Worm (Caenorhabditis elegans) whole organism, L2 larva: ENCODE measurements around the gene acr-8.
A peak's percentile ranks its signal among the peaks of the same experiment; 100 is the strongest.

Experiments used
- C34F6.9 ChIP-seq: fragments of 150-350 bp; optimal IDR thresholded peaks from 2 replicates; lab custom pipeline; 2014; ENCODE audit warnings: missing biosample characterization, missing genetic modification characterization
- F13H6.1 ChIP-seq: sonication (generic microtip); optimal IDR thresholded peaks from 2 replicates; lab custom pipeline; 2016; ENCODE audit warnings: missing genetic modification characterization, missing compliant biosample characterization
- R02D3.7 ChIP-seq: fragments of 150-350 bp; optimal IDR thresholded peaks from 2 replicates; lab custom pipeline; 2014; ENCODE audit warnings: missing biosample characterization, missing genetic modification characterization
- Y55F3AM.14 ChIP-seq: fragments of 200-800 bp; sonication (Bioruptor generic); optimal IDR thresholded peaks from 2 replicates; lab custom pipeline; 2018; ENCODE audit warnings: mild to moderate bottlenecking, missing genetic modification characterization, missing compliant biosample characterization
- ZK546.5 ChIP-seq: sonication (generic microtip); optimal IDR thresholded peaks from 2 replicates; lab custom pipeline; 2017; ENCODE audit warnings: missing biosample characterization, missing genetic modification characterization
- alr-1 ChIP-seq: fragments of 150-350 bp; optimal IDR thresholded peaks from 2 replicates; lab custom pipeline; 2014; ENCODE audit warnings: missing biosample characterization, missing genetic modification characterization
- ama-1 ChIP-seq: fragments of 150-350 bp; optimal IDR thresholded peaks from 2 replicates; lab custom pipeline; 2018; ENCODE audit warnings: inconsistent platforms
- blmp-1 ChIP-seq: sonication (generic microtip); optimal IDR thresholded peaks from 2 replicates; lab custom pipeline; 2017; ENCODE audit warnings: missing genetic modification characterization, mild to moderate bottlenecking, missing compliant biosample characterization, antibody characterized with exemption, moderate library complexity; ENCODE audit not compliant: insufficient read depth
- ceh-16 ChIP-seq: fragments of 150-350 bp; optimal IDR thresholded peaks from 2 replicates; lab custom pipeline; 2014; ENCODE audit warnings: missing biosample characterization, missing genetic modification characterization
- ceh-82 ChIP-seq: fragments of 150-350 bp; optimal IDR thresholded peaks from 2 replicates; lab custom pipeline; 2014; ENCODE audit warnings: missing biosample characterization, missing genetic modification characterization
- crh-2 ChIP-seq: sonication (generic microtip); optimal IDR thresholded peaks from 2 replicates; lab custom pipeline; 2017; ENCODE audit warnings: missing biosample characterization, missing genetic modification characterization
- egl-27 ChIP-seq: sonication (generic microtip); optimal IDR thresholded peaks from 3 replicates; lab custom pipeline; 2017; ENCODE audit warnings: missing biosample characterization, missing genetic modification reagents, missing genetic modification characterization
- elt-1 ChIP-seq: fragments of 150-350 bp; optimal IDR thresholded peaks from 2 replicates; lab custom pipeline; 2014; ENCODE audit warnings: missing biosample characterization, missing genetic modification characterization
- elt-3 ChIP-seq: sonication (generic microtip); optimal IDR thresholded peaks from 2 replicates; lab custom pipeline; 2017; ENCODE audit warnings: missing biosample characterization, missing genetic modification characterization
- fos-1 ChIP-seq: fragments of 150-350 bp; optimal IDR thresholded peaks from 2 replicates; lab custom pipeline; 2014; ENCODE audit warnings: missing biosample characterization, missing genetic modification characterization
- gmeb-1 ChIP-seq: fragments of 150-350 bp; optimal IDR thresholded peaks from 2 replicates; lab custom pipeline; 2014; ENCODE audit warnings: missing biosample characterization, missing genetic modification characterization
- lin-11 ChIP-seq: fragments of 150-350 bp; sonication (generic microtip); optimal IDR thresholded peaks from 2 replicates; lab custom pipeline; 2014; ENCODE audit warnings: missing biosample characterization, missing genetic modification characterization, inconsistent platforms, mixed read lengths
- lin-13 ChIP-seq: fragments of 150-350 bp; optimal IDR thresholded peaks from 2 replicates; lab custom pipeline; 2014; ENCODE audit warnings: missing biosample characterization, missing genetic modification reagents, missing genetic modification characterization
- lin-39 ChIP-seq: fragments of 150-350 bp; optimal IDR thresholded peaks from 2 replicates; lab custom pipeline; 2014; ENCODE audit warnings: missing biosample characterization, missing genetic modification reagents, missing genetic modification characterization
- lsy-2 ChIP-seq, 2 experiments: fragments of 150-350 bp in 1 of 2; sonication (generic microtip) in 1 of 2; optimal IDR thresholded peaks; 2 replicates each; lab custom pipeline; 2014 to 2017; ENCODE audit warnings: missing biosample characterization in 2 of 2, missing genetic modification characterization in 2 of 2
- mdl-1 ChIP-seq, 2 experiments: fragments of 150-350 bp in 1 of 2; sonication (generic microtip) in 1 of 2; optimal IDR thresholded peaks; 2 replicates each; lab custom pipeline; 2017; ENCODE audit warnings: missing biosample characterization in 2 of 2, missing genetic modification characterization in 2 of 2
- nhr-10 ChIP-seq: sonication (generic microtip); optimal IDR thresholded peaks from 2 replicates; lab custom pipeline; 2017; ENCODE audit warnings: missing biosample characterization, missing genetic modification characterization
- nhr-11 ChIP-seq: fragments of 150-350 bp; optimal IDR thresholded peaks from 2 replicates; lab custom pipeline; 2014; ENCODE audit warnings: missing biosample characterization, missing genetic modification characterization
- nhr-129 ChIP-seq: fragments of 150-350 bp; optimal IDR thresholded peaks from 2 replicates; lab custom pipeline; 2014; ENCODE audit warnings: missing biosample characterization, missing genetic modification characterization
- nhr-21 ChIP-seq: fragments of 150-350 bp; optimal IDR thresholded peaks from 2 replicates; lab custom pipeline; 2014; ENCODE audit warnings: missing biosample characterization, missing genetic modification characterization
- nhr-237 ChIP-seq: fragments of 150-350 bp; optimal IDR thresholded peaks from 2 replicates; lab custom pipeline; 2014; ENCODE audit warnings: missing biosample characterization, missing genetic modification characterization
- nhr-6 ChIP-seq: fragments of 150-350 bp; optimal IDR thresholded peaks from 2 replicates; lab custom pipeline; 2014; ENCODE audit warnings: missing biosample characterization, missing genetic modification characterization
- nhr-77 ChIP-seq: fragments of 150-350 bp; optimal IDR thresholded peaks from 2 replicates; lab custom pipeline; 2014; ENCODE audit warnings: missing biosample characterization, missing genetic modification characterization
- peb-1 ChIP-seq: fragments of 150-350 bp; optimal IDR thresholded peaks from 2 replicates; lab custom pipeline; 2014; ENCODE audit warnings: missing biosample characterization, missing genetic modification characterization
- sem-4 ChIP-seq: fragments of 150-350 bp; optimal IDR thresholded peaks from 2 replicates; lab custom pipeline; 2014; ENCODE audit warnings: missing biosample characterization, missing genetic modification reagents, missing genetic modification characterization
- skn-1 ChIP-seq: sonication (generic microtip); optimal IDR thresholded peaks from 2 replicates; lab custom pipeline; 2017; ENCODE audit warnings: missing biosample characterization, missing genetic modification characterization
- sma-3 ChIP-seq: sonication (generic microtip); optimal IDR thresholded peaks from 2 replicates; lab custom pipeline; 2016; ENCODE audit warnings: missing genetic modification reagents, missing genetic modification characterization, missing compliant biosample characterization
- sma-9 ChIP-seq, 2 experiments: fragments of 150-350 bp in 1 of 2; sonication (generic microtip) in 1 of 2; optimal IDR thresholded peaks; 2 replicates each; lab custom pipeline; 2014 to 2016; ENCODE audit warnings: missing genetic modification characterization in 2 of 2, mild to moderate bottlenecking in 1 of 2, missing biosample characterization in 1 of 2, missing compliant biosample characterization in 1 of 2, missing genetic modification reagents in 1 of 2, moderate library complexity in 1 of 2
- snpc-4 ChIP-seq: fragments of 150-350 bp; optimal IDR thresholded peaks from 2 replicates; lab custom pipeline; 2014; ENCODE audit warnings: missing biosample characterization, missing genetic modification characterization
- unc-39 ChIP-seq: fragments of 150-350 bp; optimal IDR thresholded peaks from 2 replicates; lab custom pipeline; 2014; ENCODE audit warnings: missing biosample characterization, missing genetic modification characterization
- unc-55 ChIP-seq: fragments of 150-350 bp; sonication (generic microtip); optimal IDR thresholded peaks from 3 replicates; lab custom pipeline; 2014; ENCODE audit warnings: missing biosample characterization, missing genetic modification reagents, missing genetic modification characterization
- unc-62 ChIP-seq: fragments of 150-350 bp; optimal IDR thresholded peaks from 2 replicates; lab custom pipeline; 2014; ENCODE audit warnings: missing biosample characterization, missing genetic modification reagents, missing genetic modification characterization
- zag-1 ChIP-seq: fragments of 150-350 bp; optimal IDR thresholded peaks from 2 replicates; lab custom pipeline; 2014; ENCODE audit warnings: missing biosample characterization, missing genetic modification characterization
- ztf-1 ChIP-seq: fragments of 200-800 bp; sonication (Bioruptor generic); conservative IDR thresholded peaks from 2 replicates; pipeline ENCODE4 v1.3.6; 2022; ENCODE audit warnings: missing genetic modification characterization, missing compliant biosample characterization
- ztf-11 ChIP-seq: sonication (generic microtip); optimal IDR thresholded peaks from 2 replicates; lab custom pipeline; 2017; ENCODE audit warnings: missing biosample characterization, missing genetic modification characterization
- ztf-4 ChIP-seq: fragments of 150-350 bp; optimal IDR thresholded peaks from 2 replicates; lab custom pipeline; 2014; ENCODE audit warnings: missing biosample characterization, missing genetic modification characterization

The acr-8 gene

ce11 chrX:10406850-10407249 is 5.7 kb upstream of the acr-8 start, which contains the start of gene ZC504.1:
TSS of gene ZC504.1 (plus strand) at chrX:10407150.
- TF ChIP-seq ztf-4 (tag; lab: Kevin White, UChicago) (no peak), nhr-77 (no peak), R02D3.7 (no peak), unc-39 (tag; lab: Kevin White, UChicago) (no peak), nhr-10 (no peak), snpc-4 (tag; lab: Kevin White, UChicago) (no peak), ztf-1 (GFP tag; lab: Robert Waterston, UW) (no peak), egl-27 (tag; lab: Kevin White, UChicago) (no peak), elt-3 (tag; lab: Kevin White, UChicago) (no peak), gmeb-1 (tag; lab: Kevin White, UChicago) (no peak), nhr-21 (tag; lab: Kevin White, UChicago) (no peak), unc-55 (GFP tag; lab: Kevin White, UChicago) (no peak), nhr-129 (tag; lab: Kevin White, UChicago) (no peak), alr-1 (tag; lab: Kevin White, UChicago) (no peak), skn-1 (tag; lab: Kevin White, UChicago) (no peak)

- TF ChIP-seq F13H6.1 (tag; lab: Kevin White, UChicago) (peak; percentile 9), snpc-4 (tag; lab: Kevin White, UChicago) (no peak), unc-62 (GFP tag; lab: Kevin White, UChicago) (no peak), nhr-129 (tag; lab: Kevin White, UChicago) (peak; percentile 51), gmeb-1 (tag; lab: Kevin White, UChicago) (no peak), blmp-1 (tag; lab: Kevin White, UChicago) (no peak), sma-9 (GFP tag; optimal IDR thresholded peaks at IDR 0.05; lab: Kevin White, UChicago) (peak; percentile 22), sma-9 (tag; optimal IDR thresholded peaks at IDR 0.05; lab: Kevin White, UChicago) (no peak), ztf-4 (tag; lab: Kevin White, UChicago) (no peak), lin-13 (no peak), C34F6.9 (tag; lab: Kevin White, UChicago) (peak; percentile 12), mdl-1 (tag; optimal IDR thresholded peaks at IDR 0.05; lab: Kevin White, UChicago) (no peak)
- TF ChIP-seq, all 48 proteins: peak for 4
Measured at ce11 chrX:10410539-10410938, 2.0 kb upstream of the acr-8 start.

ce11 chrX:10419743-10420142 is 7.2 kb downstream of the acr-8 start, which contains the start of gene cdk-11.2:
TSS of gene cdk-11.2 (minus strand) at chrX:10419765.
- TF ChIP-seq sem-4 (tag; lab: Kevin White, UChicago) (peak; percentile 49), nhr-21 (tag; lab: Kevin White, UChicago) (peak; percentile 44), ZK546.5 (tag; lab: Kevin White, UChicago) (no peak), lin-11 (peak; percentile 44), gmeb-1 (tag; lab: Kevin White, UChicago) (no peak), mdl-1 (tag; optimal IDR thresholded peaks at IDR 0.05; lab: Kevin White, UChicago) (no peak), F13H6.1 (tag; lab: Kevin White, UChicago) (peak; percentile 27), nhr-11 (tag; lab: Kevin White, UChicago) (no peak), peb-1 (tag; lab: Kevin White, UChicago) (no peak), elt-1 (tag; lab: Kevin White, UChicago) (no peak), blmp-1 (tag; lab: Kevin White, UChicago) (peak; percentile 8), ama-1 (no peak), sma-9 (GFP tag; optimal IDR thresholded peaks at IDR 0.05; lab: Kevin White, UChicago) (peak; percentile 67), sma-9 (tag; optimal IDR thresholded peaks at IDR 0.05; lab: Kevin White, UChicago) (no peak), lsy-2 (tag; optimal IDR thresholded peaks at IDR 0.05; lab: Kevin White, UChicago) (peak; percentile 34 to 67), ztf-4 (tag; lab: Kevin White, UChicago) (no peak), ceh-82 (peak; percentile 6), nhr-129 (tag; lab: Kevin White, UChicago) (peak; percentile 86), snpc-4 (tag; lab: Kevin White, UChicago) (peak; percentile 1), nhr-6 (tag; lab: Kevin White, UChicago) (no peak), C34F6.9 (tag; lab: Kevin White, UChicago) (peak; percentile 82), unc-55 (GFP tag; lab: Kevin White, UChicago) (peak; percentile 90), lin-39 (tag; lab: Kevin White, UChicago) (no peak), nhr-237 (no peak), zag-1 (tag; lab: Kevin White, UChicago) (no peak), alr-1 (tag; lab: Kevin White, UChicago) (no peak), fos-1 (tag; lab: Kevin White, UChicago) (peak; percentile 69), ztf-11 (no peak), nhr-77 (no peak), ceh-16 (tag; lab: Kevin White, UChicago) (no peak), lin-13 (peak; percentile 16), sma-3 (peak; percentile 60), crh-2 (tag; lab: Kevin White, UChicago) (peak; percentile 64), R02D3.7 (no peak), unc-39 (tag; lab: Kevin White, UChicago) (no peak), Y55F3AM.14 (GFP tag; lab: Kevin White, UChicago) (no peak)
